Worm (Caenorhabditis elegans) whole organism, L4 larva: Measurements from ENCODE around the gene F58G1.3.

Experiments
- F26F4.8 ChIP-seq: fragments of 200-800 bp; sonication (Bioruptor generic); conservative IDR thresholded peaks from 2 replicates; pipeline ENCODE4 v1.3.6; 2022; ENCODE audit warnings: missing genetic modification characterization, missing compliant biosample characterization
- F49E8.2 ChIP-seq: sonication (generic microtip); optimal IDR thresholded peaks from 2 replicates; lab custom pipeline; 2016; ENCODE audit warnings: missing compliant biosample characterization, mild to moderate bottlenecking, missing genetic modification characterization, borderline replicate concordance
- Y105C5A.15 ChIP-seq: fragments of 200-800 bp; sonication (Bioruptor generic); IDR thresholded peaks from 2 replicates; pipeline ENCODE4 v1.3.6; 2022; ENCODE audit warnings: missing genetic modification characterization, missing compliant biosample characterization
- Y5F2A.4 ChIP-seq: fragments of 200-800 bp; sonication (Bioruptor generic); optimal IDR thresholded peaks from 2 replicates; lab custom pipeline; 2018; ENCODE audit warnings: mild to moderate bottlenecking, missing genetic modification characterization, missing compliant biosample characterization
- Y75B8A.6 ChIP-seq: fragments of 200-800 bp; sonication (Bioruptor generic); IDR thresholded peaks from 2 replicates; pipeline ENCODE4 v1.3.6; 2022; ENCODE audit warnings: missing genetic modification reagents, missing genetic modification characterization, missing compliant biosample characterization
- aha-1 ChIP-seq: fragments of 150-350 bp; peaks from one replicate; lab custom pipeline; 2014; ENCODE audit warnings: missing biosample characterization, missing genetic modification characterization
- ama-1 ChIP-seq: fragments of 150-350 bp; optimal IDR thresholded peaks from 2 replicates; lab custom pipeline; 2014; ENCODE audit warnings: inconsistent platforms, mixed read lengths
- arid-1 ChIP-seq: fragments of 200-800 bp; sonication (Bioruptor generic); conservative IDR thresholded peaks from 2 replicates; pipeline ENCODE4 v1.3.6; 2022; ENCODE audit warnings: missing genetic modification reagents, missing genetic modification characterization, missing compliant biosample characterization
- attf-4 ChIP-seq: sonication (generic microtip); optimal IDR thresholded peaks from 3 replicates; lab custom pipeline; 2017; ENCODE audit warnings: missing biosample characterization, missing genetic modification characterization
- ceh-32 ChIP-seq: sonication (generic microtip); optimal IDR thresholded peaks from 2 replicates; lab custom pipeline; 2016; ENCODE audit warnings: mild to moderate bottlenecking, missing genetic modification characterization, missing compliant biosample characterization; ENCODE audit not compliant: poor library complexity
- cey-2 ChIP-seq: sonication (generic microtip); optimal IDR thresholded peaks from 3 replicates; lab custom pipeline; 2017; ENCODE audit warnings: missing genetic modification characterization, mild to moderate bottlenecking, missing compliant biosample characterization, antibody characterized with exemption, borderline replicate concordance; ENCODE audit not compliant: insufficient read depth
- daf-16 ChIP-seq, 3 experiments: sonication (generic microtip); optimal IDR thresholded peaks; 2 replicates each; lab custom pipeline; 2016 to 2017; ENCODE audit warnings: missing genetic modification characterization in 3 of 3, missing genetic modification reagents in 3 of 3, mild to moderate bottlenecking in 2 of 3, missing compliant biosample characterization in 2 of 3, missing biosample characterization in 1 of 3, moderate library complexity in 1 of 3
- daf-8 ChIP-seq: fragments of 200-800 bp; sonication (Bioruptor generic); IDR thresholded peaks from 2 replicates; pipeline ENCODE4 v1.3.6; 2022; ENCODE audit warnings: missing genetic modification characterization, missing compliant biosample characterization
- egl-27 ChIP-seq: sonication (generic microtip); optimal IDR thresholded peaks from 3 replicates; lab custom pipeline; 2017; ENCODE audit warnings: missing biosample characterization, missing genetic modification reagents, missing genetic modification characterization
- fos-1 ChIP-seq: fragments of 150-350 bp; optimal IDR thresholded peaks from 2 replicates; lab custom pipeline; 2014; ENCODE audit warnings: missing biosample characterization, missing genetic modification characterization
- hlh-11 ChIP-seq: fragments of 200-800 bp; sonication (Bioruptor generic); optimal IDR thresholded peaks from 2 replicates; lab custom pipeline; 2018; ENCODE audit warnings: mild to moderate bottlenecking, missing genetic modification characterization, missing compliant biosample characterization
- hlh-30 ChIP-seq: sonication (generic microtip); optimal IDR thresholded peaks from 2 replicates; lab custom pipeline; 2017; ENCODE audit warnings: antibody characterized with exemption, mild to moderate bottlenecking, missing genetic modification characterization, missing compliant biosample characterization; ENCODE audit not compliant: insufficient read depth
- lin-13 ChIP-seq: fragments of 150-350 bp; optimal IDR thresholded peaks from 2 replicates; lab custom pipeline; 2014; ENCODE audit warnings: missing biosample characterization, missing genetic modification reagents, missing genetic modification characterization
- lin-15B ChIP-seq: fragments of 150-350 bp; sonication (generic microtip); optimal IDR thresholded peaks from 3 replicates; lab custom pipeline; 2014; ENCODE audit warnings: missing biosample characterization, missing genetic modification characterization
- lin-38 ChIP-seq: fragments of 200-800 bp; sonication (Bioruptor generic); IDR thresholded peaks from 2 replicates; pipeline ENCODE4 v1.3.6; 2022; ENCODE audit warnings: missing genetic modification reagents, missing genetic modification characterization, missing compliant biosample characterization
- lin-39 ChIP-seq: fragments of 150-350 bp; optimal IDR thresholded peaks from 2 replicates; lab custom pipeline; 2014; ENCODE audit warnings: missing biosample characterization, missing genetic modification reagents, missing genetic modification characterization
- madf-9 ChIP-seq: fragments of 200-800 bp; sonication (Bioruptor generic); conservative IDR thresholded peaks from 2 replicates; pipeline ENCODE4 v1.3.6; 2022; ENCODE audit warnings: missing genetic modification reagents, missing genetic modification characterization, missing compliant biosample characterization
- mdt-29 ChIP-seq: fragments of 200-800 bp; sonication (Bioruptor generic); IDR thresholded peaks from 2 replicates; pipeline ENCODE4 v1.3.6; 2022; ENCODE audit warnings: missing genetic modification reagents, missing genetic modification characterization, missing compliant biosample characterization
- nhr-10 ChIP-seq: fragments of 150-350 bp; optimal IDR thresholded peaks from 2 replicates; lab custom pipeline; 2014; ENCODE audit warnings: missing biosample characterization, missing genetic modification characterization
- nhr-25 ChIP-seq: sonication (generic microtip); optimal IDR thresholded peaks from 2 replicates; lab custom pipeline; 2017; ENCODE audit warnings: missing genetic modification characterization, mild to moderate bottlenecking, missing compliant biosample characterization, antibody characterized with exemption, moderate library complexity, borderline replicate concordance; ENCODE audit not compliant: insufficient read depth
- nhr-28 ChIP-seq: fragments of 150-350 bp; optimal IDR thresholded peaks from 2 replicates; lab custom pipeline; 2014; ENCODE audit warnings: missing biosample characterization, missing genetic modification characterization
- nhr-48 ChIP-seq: sonication (generic microtip); optimal IDR thresholded peaks from 2 replicates; lab custom pipeline; 2016; ENCODE audit warnings: mild to moderate bottlenecking, missing genetic modification characterization, missing compliant biosample characterization
- php-3 ChIP-seq: fragments of 200-800 bp; sonication (Bioruptor generic); IDR thresholded peaks from 2 replicates; pipeline ENCODE4 v1.3.6; 2022; ENCODE audit warnings: missing genetic modification reagents, missing genetic modification characterization, missing compliant biosample characterization
- snpc-4 ChIP-seq: fragments of 150-350 bp; optimal IDR thresholded peaks from 2 replicates; lab custom pipeline; 2014; ENCODE audit warnings: missing biosample characterization, missing genetic modification characterization
- unc-39 ChIP-seq: sonication (generic microtip); optimal IDR thresholded peaks from 2 replicates; lab custom pipeline; 2017; ENCODE audit warnings: missing biosample characterization, missing genetic modification characterization
- unc-62 ChIP-seq, 3 experiments: fragments of 150-350 bp in 1 of 3; sonication (generic microtip); optimal IDR thresholded peaks in 2 of 3; peaks in 1 of 3; 1 replicate in 1 of 3; 2 replicates in 2 of 3; lab custom pipeline; 2014 to 2017; ENCODE audit warnings: missing biosample characterization in 3 of 3, missing genetic modification characterization in 3 of 3, missing genetic modification reagents in 3 of 3, missing genotype in 1 of 3
- ztf-11 ChIP-seq: fragments of 150-350 bp; optimal IDR thresholded peaks from 2 replicates; lab custom pipeline; 2014; ENCODE audit warnings: missing biosample characterization, missing genetic modification characterization

The F58G1.3 gene

DNA sequence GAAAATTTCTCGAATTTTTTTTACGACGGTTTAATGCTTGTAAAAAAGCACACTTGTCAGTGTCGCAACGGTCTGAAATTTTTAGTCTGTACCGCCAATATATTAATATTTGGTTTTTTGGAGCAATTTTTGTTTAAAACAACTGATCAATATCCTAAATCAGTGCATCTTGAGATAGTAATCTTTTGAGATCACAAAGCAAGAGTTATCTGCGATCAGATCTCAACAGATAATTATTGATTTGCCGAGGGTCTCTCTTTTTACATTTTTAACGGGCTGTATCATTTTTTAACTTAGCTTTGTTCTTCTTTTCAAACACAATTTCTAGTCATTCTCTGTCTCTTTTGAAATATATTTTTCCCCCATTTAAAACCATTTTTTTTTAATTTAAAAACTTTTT, 37.0 kb upstream of the F58G1.3 start:
- TF ChIP-seq madf-9 (GFP tag; lab: Robert Waterston, UW) (no peak), nhr-48 (no peak), Y105C5A.15 (GFP tag; lab: Robert Waterston, UW) (no peak), nhr-28 (tag; lab: Kevin White, UChicago) (no peak), attf-4 (tag; lab: Kevin White, UChicago) (no peak), snpc-4 (tag; lab: Kevin White, UChicago) (no peak), F26F4.8 (GFP tag; lab: Robert Waterston, UW) (no peak), aha-1 (no peak), lin-39 (tag; lab: Kevin White, UChicago) (no peak), ztf-11 (tag; lab: Kevin White, UChicago) (no peak), Y5F2A.4 (no peak), php-3 (GFP tag; lab: Robert Waterston, UW) (no peak), daf-8 (GFP tag; lab: Robert Waterston, UW) (no peak), nhr-25 (tag; lab: Kevin White, UChicago) (no peak)

DNA sequence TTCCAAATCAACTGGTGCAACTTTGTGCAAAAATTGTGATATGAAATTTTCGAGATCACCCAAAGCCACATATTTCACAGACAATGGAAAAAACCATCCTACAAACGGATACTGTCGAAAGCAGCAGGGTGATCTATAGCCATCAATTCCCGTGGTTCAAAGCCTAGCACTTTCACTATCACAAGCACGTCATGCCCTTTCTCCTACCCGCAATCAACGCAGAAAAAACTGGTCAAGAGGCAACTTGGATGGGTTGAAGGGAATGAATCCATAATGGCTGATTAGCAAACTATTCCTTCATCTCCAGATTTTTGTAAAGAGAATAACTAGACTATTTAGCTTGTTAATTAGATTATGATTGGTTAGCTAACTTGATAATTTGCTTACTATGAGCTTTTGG, 33.6 kb upstream of the F58G1.3 start:
- TF ChIP-seq snpc-4 (tag; lab: Kevin White, UChicago) (no peak), F49E8.2 (tag; lab: Kevin White, UChicago) (no peak), lin-38 (no peak), arid-1 (no peak), fos-1 (no peak), aha-1 (peak; percentile 86), daf-16 (GFP tag; optimal IDR thresholded peaks at IDR 0.05; lab: Kevin White, UChicago) (no peak), daf-16 (tag; optimal IDR thresholded peaks at IDR 0.05; lab: Kevin White, UChicago) (no peak), lin-13 (no peak)

DNA sequence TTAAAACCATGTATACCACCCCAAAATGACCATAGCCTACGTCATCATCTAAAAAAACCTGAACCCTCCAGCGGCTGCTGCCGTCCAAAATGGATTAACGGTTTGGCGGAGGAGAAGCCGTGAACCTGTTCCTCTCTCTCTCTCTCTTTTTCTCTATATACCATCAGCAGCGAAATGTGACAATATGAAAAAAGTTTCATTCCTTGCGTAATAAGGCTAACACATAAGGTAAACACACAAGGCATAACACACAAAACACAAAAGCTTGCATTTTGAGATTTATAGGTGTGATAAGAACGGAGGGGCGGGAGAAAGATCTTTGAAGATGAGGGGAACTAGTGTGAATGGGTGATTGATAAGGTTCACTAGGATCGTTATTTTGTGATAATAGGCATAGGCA, 33.2 kb upstream of the F58G1.3 start:
- peak; percentile 45 for TF ChIP-seq hlh-11 (tag; lab: Kevin White, UChicago)
- TF ChIP-seq nhr-48: peak; percentile 42
- no peak for TF ChIP-seq php-3 (GFP tag; lab: Robert Waterston, UW)
- no peak for TF ChIP-seq attf-4 (tag; lab: Kevin White, UChicago)

DNA sequence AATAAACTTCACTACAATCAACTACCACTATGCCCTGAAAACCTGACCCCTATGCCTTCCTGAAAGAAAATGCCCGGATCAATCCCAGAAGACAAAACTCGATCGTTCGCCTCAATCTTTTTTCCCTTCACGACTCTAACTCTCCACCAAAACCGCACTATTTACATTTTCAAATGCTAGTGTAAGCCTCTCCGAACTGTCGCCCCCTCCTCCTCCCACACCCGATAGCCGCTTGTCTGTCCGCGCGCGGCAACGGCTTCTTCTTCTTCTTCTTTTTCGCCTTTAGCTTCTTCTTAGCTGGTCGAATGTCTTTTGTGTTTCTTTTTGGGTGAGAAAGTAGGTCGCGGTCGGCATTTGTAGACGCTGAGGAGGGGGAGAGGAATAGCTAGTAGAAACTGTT, 32.1 kb upstream of the F58G1.3 start:
- no peak for TF ChIP-seq nhr-10 (tag; lab: Kevin White, UChicago)
- TF ChIP-seq cey-2 (tag; lab: Kevin White, UChicago): no peak
- no peak for TF ChIP-seq hlh-30 (tag; lab: Kevin White, UChicago)
- peak in 1 of 2 experiments; percentile 81 for TF ChIP-seq unc-62 (GFP tag; optimal IDR thresholded peaks at IDR 0.05 in 1 of 2; lab: Kevin White, UChicago)
- no peak for TF ChIP-seq unc-62 (tag; optimal IDR thresholded peaks at IDR 0.05; lab: Kevin White, UChicago)
- TF ChIP-seq Y75B8A.6 (GFP tag; lab: Robert Waterston, UW): no peak
- TF ChIP-seq, all 104 proteins: peak for 1

DNA sequence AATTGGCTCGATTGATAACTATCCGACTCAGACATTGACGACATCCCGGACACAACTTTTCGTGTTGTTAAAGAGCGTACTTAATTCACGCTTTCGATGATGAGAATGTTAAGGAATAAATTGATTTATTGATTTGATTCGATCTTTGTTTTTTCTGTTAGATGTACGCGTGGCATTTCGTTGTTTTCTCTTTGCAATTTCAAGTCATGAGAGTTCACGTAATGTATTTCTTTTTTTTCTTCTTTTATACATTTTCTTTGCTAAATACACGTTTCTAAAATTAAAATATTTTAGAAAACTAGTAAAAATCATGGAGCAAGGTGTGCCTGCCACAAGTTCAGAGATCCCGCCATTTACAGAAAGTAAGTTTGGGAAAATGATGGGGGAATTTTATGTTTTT, 26.5 kb upstream of the F58G1.3 start, which contains the start of the genes Y38F1A.1 and Y38F1A.2:
Gene Y38F1A.1, minus strand, starts transcription at position 101 of the 400 bp plus-strand sequence.
Gene Y38F1A.2, plus strand, starts transcription at position 289 of the 400 bp plus-strand sequence.
- TF ChIP-seq ceh-32 (tag; lab: Kevin White, UChicago): no peak
- TF ChIP-seq lin-15B (tag; lab: Kevin White, UChicago): no peak
- no peak for TF ChIP-seq mdt-29 (GFP tag; lab: Robert Waterston, UW)
- TF ChIP-seq nhr-25 (tag; lab: Kevin White, UChicago): no peak
- TF ChIP-seq ama-1 (lab: Kevin White, UChicago): no peak
- no peak for TF ChIP-seq egl-27 (tag; lab: Kevin White, UChicago)
- TF ChIP-seq unc-39 (tag; lab: Kevin White, UChicago): no peak
